Fruit fly (Drosophila melanogaster): ENCODE data around the gene CG12155.

The CG12155 gene

dm6 chrX:7698000-7698896 is 30.3 kb upstream of the CG12155 start (continued):
- peak; percentile 96 for TF ChIP-seq ap (GFP tag; IDR thresholded peaks at IDR 0.05)
- TF ChIP-seq Poxn (GFP tag; IDR thresholded peaks at IDR 0.05): peak; percentile 78
- TF ChIP-seq CG12104 (GFP tag; optimal IDR thresholded peaks at IDR 0.05): peak; percentile 91
- TF ChIP-seq CG7963 (GFP tag; IDR thresholded peaks at IDR 0.05; ENCODE audit: partially characterized antibody): no peak
- peak; percentile 91 for TF ChIP-seq ems (GFP tag; optimal IDR thresholded peaks at IDR 0.05)
- no peak for TF ChIP-seq CG13287 (GFP tag; IDR thresholded peaks at IDR 0.05; ENCODE audit: partially characterized antibody)
- TF ChIP-seq CG14860 (GFP tag; IDR thresholded peaks at IDR 0.05; ENCODE audit: partially characterized antibody): no peak
- peak; percentile 98 for TF ChIP-seq CHES-1-like (GFP tag; optimal IDR thresholded peaks at IDR 0.05)
- TF ChIP-seq pros (GFP tag; optimal IDR thresholded peaks at IDR 0.05): peak; percentile 28
- peak; percentile 83 for TF ChIP-seq Doc2 (GFP tag; IDR thresholded peaks at IDR 0.05)
- peak; percentile 75 for TF ChIP-seq da (GFP tag; optimal IDR thresholded peaks at IDR 0.05)
- peak; percentile 97 for TF ChIP-seq CG14441 (GFP tag; IDR thresholded peaks at IDR 0.05)
- TF ChIP-seq mirr (GFP tag; optimal IDR thresholded peaks at IDR 0.05): peak; percentile 72
- TF ChIP-seq exex (tag; optimal IDR thresholded peaks at IDR 0.05): peak; percentile 80
- TF ChIP-seq CG1233 (GFP tag; optimal IDR thresholded peaks at IDR 0.05): peak; percentile 94
- peak; percentile 95 for TF ChIP-seq ken (GFP tag; IDR thresholded peaks at IDR 0.05)
- TF ChIP-seq dati (GFP tag; IDR thresholded peaks at IDR 0.05): peak; percentile 76; the same call in 1 of the 2 replicates
- TF ChIP-seq ro (GFP tag; IDR thresholded peaks at IDR 0.05): peak; percentile 91
- TF ChIP-seq toy (GFP tag; IDR thresholded peaks at IDR 0.05): peak; percentile 89
- TF ChIP-seq org-1 (GFP tag; optimal IDR thresholded peaks at IDR 0.05): peak; percentile 92
- TF ChIP-seq CG14965 (GFP tag; optimal IDR thresholded peaks at IDR 0.05; ENCODE audit: borderline replicate concordance): peak; percentile 36
- peak; percentile 85 for TF ChIP-seq Nf-YC (tag; optimal IDR thresholded peaks at IDR 0.05)
- TF ChIP-seq CG1024 (GFP tag; IDR thresholded peaks at IDR 0.05): peak; percentile 92
- no peak for TF ChIP-seq HLH4C (GFP tag; IDR thresholded peaks at IDR 0.05; ENCODE audit: partially characterized antibody)
- TF ChIP-seq CG10366 (GFP tag; IDR thresholded peaks at IDR 0.05): peak; percentile 96
- peak; percentile 94 for TF ChIP-seq CG6854 (GFP tag; optimal IDR thresholded peaks at IDR 0.05)
- TF ChIP-seq H15 (GFP tag; IDR thresholded peaks at IDR 0.05): peak; percentile 93
- no peak for TF ChIP-seq HLHmδ (GFP tag; optimal IDR thresholded peaks at IDR 0.05)
- TF ChIP-seq sqz (GFP tag; optimal IDR thresholded peaks at IDR 0.05): peak; percentile 93
- peak; percentile 96 for TF ChIP-seq fd3F (GFP tag; optimal IDR thresholded peaks at IDR 0.05)
- TF ChIP-seq salm (tag; optimal IDR thresholded peaks at IDR 0.05): peak; percentile 95
- peak; percentile 96 for TF ChIP-seq lmd (GFP tag; IDR thresholded peaks at IDR 0.05)
- TF ChIP-seq kah (GFP tag; optimal IDR thresholded peaks at IDR 0.05): peak; percentile 90
- TF ChIP-seq sug (tag; optimal IDR thresholded peaks at IDR 0.05): peak; percentile 90
- TF ChIP-seq NC2β (GFP tag; optimal IDR thresholded peaks at IDR 0.05): peak; percentile 72
- peak; percentile 78; the same call in 2 of the 3 replicates for TF ChIP-seq Optix (GFP tag; IDR thresholded peaks at IDR 0.05)
- no peak for TF ChIP-seq lov (optimal IDR thresholded peaks at IDR 0.05)
- TF ChIP-seq lov (GFP tag; IDR thresholded peaks at IDR 0.05): peak; percentile 87
- TF ChIP-seq CG3065 (GFP tag; optimal IDR thresholded peaks at IDR 0.05): peak; percentile 87
- TF ChIP-seq CG17328 (GFP tag; IDR thresholded peaks at IDR 0.05): peak; percentile 94
- TF ChIP-seq mam (GFP tag; optimal IDR thresholded peaks at IDR 0.05): peak; percentile 91
- TF ChIP-seq cad (GFP tag; optimal IDR thresholded peaks at IDR 0.05): no peak
- TF ChIP-seq CG1792 (GFP tag; optimal IDR thresholded peaks at IDR 0.05): peak; percentile 80
- peak; percentile 87 for TF ChIP-seq CG34376 (GFP tag; optimal IDR thresholded peaks at IDR 0.05)
- TF ChIP-seq sima (GFP tag; optimal IDR thresholded peaks at IDR 0.05): peak; percentile 73
- TF ChIP-seq CG10462 (GFP tag; optimal IDR thresholded peaks at IDR 0.05): peak; percentile 88
- peak; percentile 94 for TF ChIP-seq CG11456 (GFP tag; IDR thresholded peaks at IDR 0.05)
- TF ChIP-seq CG34224 (GFP tag; IDR thresholded peaks at IDR 0.05; ENCODE audit: partially characterized antibody): no peak
- peak; percentile 89 for TF ChIP-seq trem (tag; optimal IDR thresholded peaks at IDR 0.05)

All from whole organism, embryonic.